Worm (Caenorhabditis elegans) whole organism, early embryonic: Measurements from ENCODE around the gene ncx-7.

Source experiments
- B0310.2 ChIP-seq: sonication (generic microtip); optimal IDR thresholded peaks from 2 replicates; lab custom pipeline; 2016; ENCODE audit warnings: mild to moderate bottlenecking, missing genetic modification characterization, missing compliant biosample characterization
- F13C5.2 ChIP-seq: sonication (generic microtip); optimal IDR thresholded peaks from 2 replicates; lab custom pipeline; 2017; ENCODE audit warnings: mild to moderate bottlenecking, missing genetic modification characterization, inconsistent platforms, missing compliant biosample characterization
- aly-1 ChIP-seq: sonication (generic microtip); optimal IDR thresholded peaks from 2 replicates; lab custom pipeline; 2016; ENCODE audit warnings: missing genetic modification characterization, missing compliant biosample characterization
- ama-1 ChIP-seq: fragments of 150-350 bp; optimal IDR thresholded peaks from 2 replicates; lab custom pipeline; 2014
- ceh-13 ChIP-seq: fragments of 200-800 bp; sonication (Bioruptor generic); optimal IDR thresholded peaks from 2 replicates; lab custom pipeline; 2018; ENCODE audit warnings: mild to moderate bottlenecking, missing genetic modification characterization, missing compliant biosample characterization
- ceh-36 ChIP-seq: sonication (generic microtip); optimal IDR thresholded peaks from 2 replicates; lab custom pipeline; 2016; ENCODE audit warnings: missing genetic modification characterization, inconsistent platforms, missing compliant biosample characterization
- ets-7 ChIP-seq: sonication (generic microtip); optimal IDR thresholded peaks from 2 replicates; lab custom pipeline; 2016; ENCODE audit warnings: missing genotype, missing genetic modification characterization, missing compliant biosample characterization
- flt-1 ChIP-seq: fragments of 200-800 bp; sonication (Bioruptor generic); IDR thresholded peaks from 2 replicates; pipeline ENCODE4 v1.3.6; 2022; ENCODE audit warnings: missing genetic modification characterization, missing compliant biosample characterization
- hmbx-1 ChIP-seq: sonication (generic microtip); optimal IDR thresholded peaks from 2 replicates; lab custom pipeline; 2016; ENCODE audit warnings: mild to moderate bottlenecking, missing genetic modification characterization, missing compliant biosample characterization
- hmg-4 ChIP-seq: fragments of 200-800 bp; sonication (Bioruptor generic); optimal IDR thresholded peaks from 2 replicates; lab custom pipeline; 2018; ENCODE audit warnings: mild to moderate bottlenecking, missing genetic modification characterization, missing compliant biosample characterization
- hnd-1 ChIP-seq: sonication (generic microtip); optimal IDR thresholded peaks from 2 replicates; lab custom pipeline; 2016; ENCODE audit warnings: missing genetic modification characterization, missing compliant biosample characterization
- pes-1 ChIP-seq: fragments of 200-800 bp; sonication (Bioruptor generic); IDR thresholded peaks from 2 replicates; pipeline ENCODE4 v1.3.6; 2022; ENCODE audit warnings: missing genetic modification reagents, missing genetic modification characterization, missing compliant biosample characterization
- scrt-1 ChIP-seq: fragments of 200-800 bp; sonication (Bioruptor generic); IDR thresholded peaks from 2 replicates; pipeline ENCODE4 v1.3.6; 2022; ENCODE audit warnings: missing genetic modification characterization, missing compliant biosample characterization
- sea-1 ChIP-seq: fragments of 200-800 bp; sonication (Bioruptor generic); conservative IDR thresholded peaks from 2 replicates; pipeline ENCODE4 v1.3.6; 2022; ENCODE audit warnings: missing genetic modification characterization, missing compliant biosample characterization
- tbx-11 ChIP-seq: fragments of 200-800 bp; sonication (Bioruptor generic); IDR thresholded peaks from 2 replicates; pipeline ENCODE4 v1.3.6; 2022; ENCODE audit warnings: missing genetic modification characterization, missing compliant biosample characterization
- tbx-37 ChIP-seq: fragments of 200-800 bp; sonication (Bioruptor generic); conservative IDR thresholded peaks from 2 replicates; pipeline ENCODE4 v1.3.6; 2022; ENCODE audit warnings: missing genetic modification reagents, missing genetic modification characterization, missing compliant biosample characterization
- tra-4 ChIP-seq: sonication (generic microtip); optimal IDR thresholded peaks from 2 replicates; lab custom pipeline; 2017; ENCODE audit warnings: missing genetic modification characterization, missing compliant biosample characterization

Gene ncx-7

DNA sequence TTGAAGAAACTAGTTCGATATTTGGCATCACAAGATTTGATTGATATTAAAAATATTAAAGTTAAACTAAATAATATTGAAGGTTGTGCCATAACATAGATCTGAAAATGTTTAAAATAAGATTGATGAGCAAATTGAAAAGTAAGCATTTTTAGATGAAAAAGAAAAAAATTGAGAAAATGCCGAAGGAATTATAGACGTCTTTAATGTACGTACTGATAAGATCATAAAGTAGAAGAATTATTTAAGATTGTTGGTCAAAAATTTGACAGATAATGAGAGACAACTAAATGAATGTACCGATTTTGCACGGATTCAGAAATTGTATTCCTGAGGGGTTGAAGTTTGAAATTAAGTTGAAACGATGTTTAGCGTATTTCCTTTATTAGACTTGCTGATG is at the start of gene ncx-7:
Gene ncx-7, minus strand, starts transcription at position 101 of the 400 bp plus-strand sequence.
- TF ChIP-seq hmg-4 (GFP tag; lab: Kevin White, UChicago): no peak
- TF ChIP-seq aly-1 (tag; lab: Kevin White, UChicago): no peak
- TF ChIP-seq hnd-1: no peak
- no peak for TF ChIP-seq tra-4 (tag; lab: Kevin White, UChicago)
- TF ChIP-seq ceh-13 (GFP tag; lab: Kevin White, UChicago): no peak
- TF ChIP-seq sea-1 (GFP tag; lab: Robert Waterston, UW): no peak
- TF ChIP-seq F13C5.2 (tag; lab: Kevin White, UChicago): no peak
- no peak for TF ChIP-seq B0310.2
- TF ChIP-seq ceh-36 (tag; lab: Kevin White, UChicago): no peak
- TF ChIP-seq scrt-1 (GFP tag; lab: Robert Waterston, UW): no peak
- no peak for TF ChIP-seq hmbx-1
- TF ChIP-seq tbx-37: no peak
- TF ChIP-seq ets-7 (tag; lab: Kevin White, UChicago): no peak

DNA sequence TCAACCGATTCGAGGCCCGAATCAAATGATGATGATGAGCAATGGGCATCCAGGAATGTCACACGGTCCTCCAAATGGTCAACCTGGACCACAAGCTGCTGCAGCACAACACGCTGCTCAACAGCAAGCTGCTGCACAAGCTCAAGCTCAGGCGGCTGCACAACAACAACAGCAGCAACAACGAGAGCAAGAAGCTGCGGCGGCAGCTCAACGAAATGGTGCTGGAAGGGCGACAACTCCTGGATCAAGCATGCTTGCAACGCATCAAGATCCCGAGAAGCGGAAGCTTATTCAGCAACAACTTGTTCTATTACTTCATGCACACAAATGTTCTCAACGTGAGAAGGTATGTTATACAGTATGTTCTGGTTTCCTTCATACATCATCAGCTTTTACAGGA is 47.9 kb upstream of the ncx-7 start:
- TF ChIP-seq scrt-1 (GFP tag; lab: Robert Waterston, UW): no peak
- TF ChIP-seq ceh-13 (GFP tag; lab: Kevin White, UChicago): no peak
- TF ChIP-seq hmg-4 (GFP tag; lab: Kevin White, UChicago): no peak
- TF ChIP-seq ceh-36 (tag; lab: Kevin White, UChicago): no peak
- no peak for TF ChIP-seq ets-7 (tag; lab: Kevin White, UChicago)
- TF ChIP-seq hnd-1: no peak
- no peak for TF ChIP-seq tbx-37
- no peak for TF ChIP-seq flt-1 (GFP tag; lab: Robert Waterston, UW)
- TF ChIP-seq ama-1 (lab: Kevin White, UChicago): no peak
- TF ChIP-seq aly-1 (tag; lab: Kevin White, UChicago): no peak
- TF ChIP-seq B0310.2: no peak
- TF ChIP-seq F13C5.2 (tag; lab: Kevin White, UChicago): no peak

DNA sequence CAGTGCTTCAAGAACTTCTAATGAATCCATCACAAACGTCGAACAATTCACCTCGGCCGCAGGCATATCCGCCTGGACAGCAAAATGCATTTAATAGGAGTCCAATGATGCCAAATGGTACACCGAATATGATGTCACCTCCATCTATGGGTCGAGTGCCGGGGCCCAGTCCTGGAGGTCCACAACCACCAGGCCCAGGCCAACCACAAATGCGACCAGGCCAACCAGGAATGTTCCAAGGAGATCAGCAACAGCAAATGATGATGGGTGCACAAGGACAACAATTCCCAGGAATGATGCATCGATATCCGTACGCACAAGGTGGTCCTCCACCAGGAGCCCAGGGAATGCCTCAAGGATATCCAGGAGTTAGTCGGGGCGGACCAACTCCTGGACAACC is 47.0 kb upstream of the ncx-7 start:
- TF ChIP-seq B0310.2 (no peak), pes-1 (GFP tag; lab: Robert Waterston, UW) (no peak), aly-1 (tag; lab: Kevin White, UChicago) (no peak), scrt-1 (GFP tag; lab: Robert Waterston, UW) (no peak), ceh-13 (GFP tag; lab: Kevin White, UChicago) (no peak), tbx-37 (no peak), ets-7 (tag; lab: Kevin White, UChicago) (no peak), tra-4 (tag; lab: Kevin White, UChicago) (no peak), sea-1 (GFP tag; lab: Robert Waterston, UW) (no peak), hnd-1 (no peak), ama-1 (lab: Kevin White, UChicago) (no peak), ceh-36 (tag; lab: Kevin White, UChicago) (no peak), flt-1 (GFP tag; lab: Robert Waterston, UW) (no peak), F13C5.2 (tag; lab: Kevin White, UChicago) (no peak), tbx-11 (GFP tag; lab: Robert Waterston, UW) (no peak), hmg-4 (GFP tag; lab: Kevin White, UChicago) (no peak), hmbx-1 (no peak)

DNA sequence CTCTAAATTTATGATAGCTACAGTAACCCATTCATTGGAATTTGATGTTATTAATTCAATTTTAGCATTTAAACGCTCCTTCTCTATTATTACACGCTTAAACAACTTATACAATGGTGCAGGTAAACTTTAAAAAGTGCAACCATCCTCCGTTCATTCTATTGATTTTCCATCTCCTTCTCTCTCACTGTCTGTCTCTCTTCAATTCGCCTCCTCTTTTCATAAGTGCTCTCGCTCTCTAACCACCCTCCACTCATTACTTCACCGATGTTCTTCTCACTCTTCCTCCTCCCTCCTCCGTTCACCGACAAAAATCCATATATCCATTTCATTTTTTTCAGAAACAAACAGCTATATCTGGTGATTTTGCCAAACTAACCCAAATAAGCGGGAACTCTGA is 46.1 kb upstream of the ncx-7 start, which contains the start of gene cbp-1:
Gene cbp-1, plus strand, starts transcription at position 335 of the 400 bp plus-strand sequence.
- no peak for TF ChIP-seq aly-1 (tag; lab: Kevin White, UChicago)
- no peak for TF ChIP-seq hmg-4 (GFP tag; lab: Kevin White, UChicago)
- no peak for TF ChIP-seq ama-1 (lab: Kevin White, UChicago)
- TF ChIP-seq B0310.2: no peak

DNA sequence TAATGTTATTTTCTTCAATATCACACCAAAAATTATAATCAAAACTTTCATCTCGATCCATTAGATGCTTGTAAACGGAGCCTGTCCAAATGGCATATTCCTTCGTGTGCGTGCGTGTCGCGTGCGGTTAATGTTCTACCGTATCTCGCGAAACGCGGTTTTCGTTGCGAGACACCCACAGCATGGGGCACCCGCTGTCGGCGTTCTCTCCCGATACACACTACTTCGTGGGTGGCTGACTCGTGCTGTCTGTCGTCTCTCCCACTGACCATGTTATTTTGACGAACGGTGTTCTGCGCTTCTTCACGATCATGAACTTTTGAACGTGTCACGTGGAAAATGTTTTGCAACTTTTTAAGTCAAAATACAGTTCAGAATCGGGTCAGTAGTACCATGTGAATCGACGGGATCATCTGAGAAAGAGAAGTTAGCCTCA is 45.4 kb upstream of the ncx-7 start:
- TF ChIP-seq tra-4 (tag; lab: Kevin White, UChicago): peak; percentile 97
- TF ChIP-seq tbx-37: peak; percentile 80; the same call in 1 of the 2 replicates
- peak; percentile 89 for TF ChIP-seq hmg-4 (GFP tag; lab: Kevin White, UChicago)
- peak; percentile 54 for TF ChIP-seq ceh-13 (GFP tag; lab: Kevin White, UChicago)
- peak; percentile 87 for TF ChIP-seq ceh-36 (tag; lab: Kevin White, UChicago)
- TF ChIP-seq hnd-1: peak; percentile 26
- TF ChIP-seq scrt-1 (GFP tag; lab: Robert Waterston, UW): peak; percentile 81
- TF ChIP-seq ets-7 (tag; lab: Kevin White, UChicago): no peak
- TF ChIP-seq flt-1 (GFP tag; lab: Robert Waterston, UW): peak; percentile 89
- TF ChIP-seq B0310.2: peak; percentile 91
- TF ChIP-seq hmbx-1: peak; percentile 81
- TF ChIP-seq tbx-11 (GFP tag; lab: Robert Waterston, UW): peak; percentile 83
- TF ChIP-seq ama-1 (lab: Kevin White, UChicago): peak; percentile 98
- TF ChIP-seq pes-1 (GFP tag; lab: Robert Waterston, UW): peak; percentile 82
- peak; percentile 96 for TF ChIP-seq F13C5.2 (tag; lab: Kevin White, UChicago)
- peak; percentile 40 for TF ChIP-seq aly-1 (tag; lab: Kevin White, UChicago)
- peak; percentile 96 for TF ChIP-seq sea-1 (GFP tag; lab: Robert Waterston, UW)

DNA sequence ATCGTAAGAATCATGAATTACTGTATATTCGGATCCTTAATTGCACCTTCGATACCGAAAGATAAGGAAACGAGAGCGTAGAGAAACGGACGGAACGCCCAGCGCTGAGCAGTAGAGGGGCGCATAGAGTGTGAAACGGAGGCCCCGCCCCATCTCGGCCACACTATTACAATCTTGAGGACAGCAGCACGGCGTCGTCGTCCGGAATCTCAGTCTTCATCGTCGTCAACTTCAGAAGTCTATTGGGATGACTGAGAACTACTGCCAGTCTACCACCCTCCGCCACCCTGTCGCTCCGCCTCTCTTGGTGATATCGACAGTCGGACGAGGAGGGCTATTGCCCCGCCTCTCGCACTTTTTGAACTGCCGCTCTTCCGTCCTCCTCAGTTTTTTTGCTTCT is 44.6 kb upstream of the ncx-7 start:
- no peak for TF ChIP-seq F13C5.2 (tag; lab: Kevin White, UChicago)
- TF ChIP-seq sea-1 (GFP tag; lab: Robert Waterston, UW): 0 out of 2 replicates have a peak, but pooled peaks have one; percentile 36

DNA sequence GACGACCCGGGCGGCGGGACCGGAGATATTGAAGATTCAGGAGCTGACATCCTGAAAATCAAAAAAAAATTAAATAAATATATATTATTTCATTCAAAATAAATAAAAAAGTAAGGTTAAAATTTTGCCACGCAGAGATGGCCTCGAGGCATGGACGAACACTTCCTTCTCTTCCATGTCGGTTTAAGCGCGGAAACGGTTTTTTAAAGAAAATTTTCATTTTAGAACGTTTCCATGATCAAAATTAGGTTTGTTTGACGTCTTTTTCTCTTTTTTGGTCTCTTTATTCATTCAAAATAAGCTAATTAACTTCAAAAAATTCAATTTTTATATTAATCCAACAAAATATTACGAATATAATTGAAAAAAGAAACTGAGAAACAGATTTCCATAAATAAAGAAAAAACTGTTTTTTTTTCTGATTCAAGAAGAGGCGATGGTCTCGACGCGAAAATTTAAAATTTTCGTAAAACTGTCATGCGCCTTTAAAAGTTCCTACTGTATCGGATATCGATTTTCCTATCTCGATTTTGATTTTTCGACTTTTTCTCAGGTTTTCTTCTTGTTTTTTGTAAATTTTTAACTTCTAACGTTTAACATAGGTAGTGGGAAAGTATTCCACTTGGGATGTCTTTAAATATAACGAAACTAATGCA is 42.1 kb upstream of the ncx-7 start, which contains the start of gene gcc-2:
Gene gcc-2, minus strand, starts transcription at position 51 of the 656 bp plus-strand sequence.
- TF ChIP-seq tbx-37 (no peak), hmg-4 (GFP tag; lab: Kevin White, UChicago) (no peak), scrt-1 (GFP tag; lab: Robert Waterston, UW) (no peak), ama-1 (lab: Kevin White, UChicago) (no peak), F13C5.2 (tag; lab: Kevin White, UChicago) (no peak), tra-4 (tag; lab: Kevin White, UChicago) (no peak), sea-1 (GFP tag; lab: Robert Waterston, UW) (no peak), hnd-1 (no peak), hmbx-1 (no peak), ceh-13 (GFP tag; lab: Kevin White, UChicago) (no peak), tbx-11 (GFP tag; lab: Robert Waterston, UW) (no peak), B0310.2 (no peak), aly-1 (tag; lab: Kevin White, UChicago) (no peak)
